Worm (Caenorhabditis elegans) whole organism, L1 larva: ENCODE measurements around the gene ggtb-1.

Experiments used
- aly-2 ChIP-seq: fragments of 150-350 bp; optimal IDR thresholded peaks from 2 replicates; lab custom pipeline; 2014; ENCODE audit warnings: missing biosample characterization, missing genetic modification characterization
- efl-3 ChIP-seq: fragments of 200-800 bp; sonication (Bioruptor generic); optimal IDR thresholded peaks from 2 replicates; lab custom pipeline; 2018; ENCODE audit warnings: mild to moderate bottlenecking, missing genetic modification characterization, missing compliant biosample characterization
- fkh-10 ChIP-seq: sonication (generic microtip); optimal IDR thresholded peaks from 2 replicates; lab custom pipeline; 2017; ENCODE audit warnings: missing biosample characterization, missing genetic modification reagents, missing genetic modification characterization
- hlh-17 ChIP-seq: fragments of 200-800 bp; sonication (Bioruptor generic); optimal IDR thresholded peaks from 2 replicates; lab custom pipeline; 2018; ENCODE audit warnings: missing genetic modification characterization, mild to moderate bottlenecking, missing compliant biosample characterization, moderate library complexity, borderline replicate concordance
- mdl-1 ChIP-seq, 2 experiments: fragments of 150-350 bp; optimal IDR thresholded peaks; 2 replicates each; lab custom pipeline; 2014 to 2017; ENCODE audit warnings: missing biosample characterization in 2 of 2, missing genetic modification characterization in 2 of 2, inconsistent platforms in 1 of 2
- nhr-12 ChIP-seq: sonication (generic microtip); optimal IDR thresholded peaks from 2 replicates; lab custom pipeline; 2017; ENCODE audit warnings: missing biosample characterization, missing genetic modification characterization
- pag-3 ChIP-seq: sonication (generic microtip); optimal IDR thresholded peaks from 2 replicates; lab custom pipeline; 2017; ENCODE audit warnings: missing genetic modification characterization, mild to moderate bottlenecking, missing compliant biosample characterization, antibody characterized with exemption, borderline replicate concordance; ENCODE audit not compliant: insufficient read depth
- zip-4 ChIP-seq: fragments of 200-800 bp; sonication (Bioruptor generic); optimal IDR thresholded peaks from 2 replicates; lab custom pipeline; 2018; ENCODE audit warnings: mild to moderate bottlenecking, missing genetic modification characterization, moderate library complexity, missing compliant biosample characterization

DNA sequence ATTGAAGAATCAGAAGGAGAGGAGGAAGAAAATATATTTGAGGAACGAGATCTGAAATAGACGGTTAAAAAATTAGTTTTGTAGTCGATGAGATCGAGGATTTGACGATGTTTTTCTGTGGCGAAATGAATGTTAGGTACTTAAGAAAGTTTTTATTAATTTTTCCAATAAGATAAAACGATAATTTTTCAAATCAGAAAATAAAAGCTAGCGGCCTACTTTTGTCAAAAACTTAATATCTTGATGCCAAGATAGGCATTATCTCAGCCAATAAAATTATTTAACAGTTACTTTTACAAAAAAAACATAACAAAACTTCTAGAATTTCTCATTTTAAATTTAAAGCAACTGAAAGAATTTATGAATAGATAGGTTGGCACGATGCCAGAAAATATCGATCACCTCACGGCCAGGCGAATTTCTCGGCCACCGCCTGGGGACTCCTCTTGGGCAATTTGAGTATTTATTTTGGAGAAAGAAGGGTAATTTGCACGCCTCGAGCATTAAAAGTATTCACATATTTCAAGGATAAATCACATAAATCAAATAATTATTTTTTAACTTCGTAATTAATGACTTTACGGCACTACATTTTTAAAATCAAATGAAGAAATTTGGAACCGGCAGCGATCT, 45.8 kb upstream of the ggtb-1 start, which contains the start of gene fubl-2:
- TF ChIP-seq pag-3 (no peak), zip-4 (GFP tag; lab: Kevin White, UChicago) (no peak), aly-2 (tag; lab: Kevin White, UChicago) (no peak), hlh-17 (GFP tag; lab: Kevin White, UChicago) (no peak), nhr-12 (tag; lab: Kevin White, UChicago) (no peak), mdl-1 (tag; optimal IDR thresholded peaks at IDR 0.05; lab: Kevin White, UChicago) (no peak), fkh-10 (no peak), efl-3 (GFP tag; lab: Kevin White, UChicago) (no peak)
